Fruit fly (Drosophila melanogaster): Measurements from ENCODE around the gene lsn.

The lsn gene

dm6 chr3R:21834234-21835070, 30.5 kb upstream of the lsn start (continued):
- TF ChIP-seq tup (GFP tag; optimal IDR thresholded peaks at IDR 0.05) (no peak), CG10209 (GFP tag; optimal IDR thresholded peaks at IDR 0.05) (peak; percentile 44), dysf (GFP tag; IDR thresholded peaks at IDR 0.05) (0 out of 3 replicates have a peak, but pooled peaks have one; percentile 40), tgo (GFP tag; IDR thresholded peaks at IDR 0.05) (no peak), CG10543 (GFP tag; optimal IDR thresholded peaks at IDR 0.05) (no peak), H15 (GFP tag; IDR thresholded peaks at IDR 0.05) (0 out of 3 replicates have a peak, but pooled peaks have one; percentile 46), CG3838 (GFP tag; optimal IDR thresholded peaks at IDR 0.05) (no peak), pzg (GFP tag; optimal IDR thresholded peaks at IDR 0.05) (no peak), yki (optimal IDR thresholded peaks at IDR 0.05) (no peak), ERR (GFP tag; optimal IDR thresholded peaks at IDR 0.05) (no peak), Ptx1 (GFP tag; IDR thresholded peaks at IDR 0.05) (0 out of 2 replicates have a peak, but pooled peaks have one; percentile 20), gcm2 (GFP tag; optimal IDR thresholded peaks at IDR 0.05) (no peak), repo (GFP tag; optimal IDR thresholded peaks at IDR 0.05) (no peak), chif (GFP tag; optimal IDR thresholded peaks at IDR 0.05) (no peak), pros (GFP tag; optimal IDR thresholded peaks at IDR 0.05) (peak; percentile 77), C15 (GFP tag; IDR thresholded peaks at IDR 0.05) (no peak), GATAe (GFP tag; conservative IDR thresholded peaks at IDR 0.05) (no peak), Pdp1 (GFP tag; optimal IDR thresholded peaks at IDR 0.05) (peak in 1 of 2 experiments; percentile 14), CG6765 (GFP tag; optimal IDR thresholded peaks at IDR 0.05) (no peak), bsh (GFP tag; optimal IDR thresholded peaks at IDR 0.05) (peak in 1 of 2 experiments; percentile 78), sr (GFP tag; IDR thresholded peaks at IDR 0.05) (no peak), Dfd (GFP tag; optimal IDR thresholded peaks at IDR 0.05) (no peak)

- TF ChIP-seq CG2202 (tag; optimal IDR thresholded peaks at IDR 0.05) (peak; percentile 48), Optix (GFP tag; IDR thresholded peaks at IDR 0.05) (no peak), gfzf (GFP tag; optimal IDR thresholded peaks at IDR 0.05) (no peak), bigmax (GFP tag; optimal IDR thresholded peaks at IDR 0.05) (no peak), klu (GFP tag; IDR thresholded peaks at IDR 0.05) (0 out of 2 replicates have a peak, but pooled peaks have one; percentile 31), ase (GFP tag; IDR thresholded peaks at IDR 0.05) (no peak), tap (tag; optimal IDR thresholded peaks at IDR 0.05) (no peak), chif (GFP tag; optimal IDR thresholded peaks at IDR 0.05) (peak in 1 of 2 experiments; percentile 39), twi (tag; optimal IDR thresholded peaks at IDR 0.05) (peak; percentile 33), dmrt11E (tag; optimal IDR thresholded peaks at IDR 0.05) (peak; percentile 65), croc (GFP tag; conservative IDR thresholded peaks at IDR 0.05) (no peak), gem (tag; optimal IDR thresholded peaks at IDR 0.05) (peak; percentile 24), toy (GFP tag; IDR thresholded peaks at IDR 0.05) (no peak), D19B (GFP tag; optimal IDR thresholded peaks at IDR 0.05) (peak; percentile 48), Fer2 (tag; optimal IDR thresholded peaks at IDR 0.05) (no peak), CG15601 (tag; optimal IDR thresholded peaks at IDR 0.05) (no peak), exex (tag; optimal IDR thresholded peaks at IDR 0.05) (peak; percentile 25), CG9215 (GFP tag; IDR thresholded peaks at IDR 0.05) (no peak), CG18011 (GFP tag; optimal IDR thresholded peaks at IDR 0.05) (no peak), jigr1 (GFP tag; IDR thresholded peaks at IDR 0.05) (no peak), Lhr (GFP tag; optimal IDR thresholded peaks at IDR 0.05) (peak; percentile 29), schlank (tag; optimal IDR thresholded peaks at IDR 0.05) (no peak), CG1602 (GFP tag; optimal IDR thresholded peaks at IDR 0.05) (peak; percentile 11), Med (GFP tag) (peak; percentile 30), gce (GFP tag; IDR thresholded peaks at IDR 0.05) (0 out of 3 replicates have a peak, but pooled peaks have one; percentile 10), fd3F (GFP tag; optimal IDR thresholded peaks at IDR 0.05) (no peak)
Measured at dm6 chr3R:21835388-21836200, 29.4 kb upstream of the lsn start.
